Worm (Caenorhabditis elegans) whole organism, late embryonic: ENCODE data around the gene srsx-16.

ENCODE experiments used
- ama-1 ChIP-seq: fragments of 150-350 bp; optimal IDR thresholded peaks from 2 replicates; lab custom pipeline; 2014
- pqm-1 ChIP-seq: sonication (generic microtip); optimal IDR thresholded peaks from 2 replicates; lab custom pipeline; 2016; ENCODE audit warnings: missing genetic modification characterization, missing compliant biosample characterization
- tbx-2 ChIP-seq: sonication (generic microtip); optimal IDR thresholded peaks from 2 replicates; lab custom pipeline; 2016; ENCODE audit warnings: missing genetic modification characterization, missing compliant biosample characterization

ce11 chrIV:5595567-5595966 is 24.0 kb downstream of the srsx-16 start:
- TF ChIP-seq tbx-2 (tag; lab: Kevin White, UChicago), result no peak
- no peak for TF ChIP-seq ama-1 (lab: Kevin White, UChicago)
- no peak for TF ChIP-seq pqm-1 (tag; lab: Kevin White, UChicago)
